Worm (Caenorhabditis elegans) whole organism, young adult: ENCODE results near the gene rgs-2.

ENCODE experiments used
- ama-1 ChIP-seq, 3 experiments: fragments of 150-350 bp in 1 of 3; sonication (generic microtip) in 2 of 3; optimal IDR thresholded peaks; 2 replicates each; lab custom pipeline; 2014 to 2018; ENCODE audit warnings: missing biosample characterization in 2 of 3, missing genetic modification characterization in 2 of 3, missing genetic modification reagents in 2 of 3
- ets-4 ChIP-seq: fragments of 200-800 bp; sonication (Bioruptor generic); optimal IDR thresholded peaks from 2 replicates; lab custom pipeline; 2018; ENCODE audit warnings: mild to moderate bottlenecking, missing genetic modification characterization, missing compliant biosample characterization
- pbrm-1 ChIP-seq: fragments of 200-800 bp; sonication (Bioruptor generic); IDR thresholded peaks from 2 replicates; pipeline ENCODE4 v1.3.6; 2022; ENCODE audit warnings: missing genetic modification reagents, missing genetic modification characterization, missing compliant biosample characterization
- somi-1 ChIP-seq: fragments of 200-800 bp; sonication (Bioruptor generic); optimal IDR thresholded peaks from 2 replicates; lab custom pipeline; 2018; ENCODE audit warnings: mild to moderate bottlenecking, missing genetic modification characterization, missing compliant biosample characterization

- peak; percentile 90 for TF ChIP-seq ama-1 (optimal IDR thresholded peaks at IDR 0.05; lab: Kevin White, UChicago)
- peak; percentile 50 to 54 for TF ChIP-seq ama-1 (GFP tag; optimal IDR thresholded peaks at IDR 0.05; lab: Kevin White, UChicago)
- peak; percentile 86 for TF ChIP-seq pbrm-1
- peak; percentile 71 for TF ChIP-seq somi-1
- TF ChIP-seq ets-4 (GFP tag; lab: Kevin White, UChicago) = peak; percentile 80
Observed at ce11 chrX:12664987-12665451, 47.4 kb upstream of the rgs-2 start.
